Worm (Caenorhabditis elegans) whole organism, L2 larva: ENCODE data around the gene scl-12.

Experiments used
- C34F6.9 ChIP-seq: fragments of 150-350 bp; optimal IDR thresholded peaks from 2 replicates; lab custom pipeline; 2014; ENCODE audit warnings: missing biosample characterization, missing genetic modification characterization
- R02D3.7 ChIP-seq: fragments of 150-350 bp; optimal IDR thresholded peaks from 2 replicates; lab custom pipeline; 2014; ENCODE audit warnings: missing biosample characterization, missing genetic modification characterization
- Y55F3AM.14 ChIP-seq: fragments of 200-800 bp; sonication (Bioruptor generic); optimal IDR thresholded peaks from 2 replicates; lab custom pipeline; 2018; ENCODE audit warnings: mild to moderate bottlenecking, missing genetic modification characterization, missing compliant biosample characterization
- aly-2 ChIP-seq: fragments of 150-350 bp; optimal IDR thresholded peaks from 2 replicates; lab custom pipeline; 2014; ENCODE audit warnings: missing biosample characterization, missing genetic modification characterization
- ama-1 ChIP-seq: fragments of 150-350 bp; optimal IDR thresholded peaks from 2 replicates; lab custom pipeline; 2018; ENCODE audit warnings: inconsistent platforms
- blmp-1 ChIP-seq: sonication (generic microtip); optimal IDR thresholded peaks from 2 replicates; lab custom pipeline; 2017; ENCODE audit warnings: missing genetic modification characterization, mild to moderate bottlenecking, missing compliant biosample characterization, antibody characterized with exemption, moderate library complexity; ENCODE audit not compliant: insufficient read depth
- ceh-16 ChIP-seq: fragments of 150-350 bp; optimal IDR thresholded peaks from 2 replicates; lab custom pipeline; 2014; ENCODE audit warnings: missing biosample characterization, missing genetic modification characterization
- ceh-82 ChIP-seq: fragments of 150-350 bp; optimal IDR thresholded peaks from 2 replicates; lab custom pipeline; 2014; ENCODE audit warnings: missing biosample characterization, missing genetic modification characterization
- crh-2 ChIP-seq: sonication (generic microtip); optimal IDR thresholded peaks from 2 replicates; lab custom pipeline; 2017; ENCODE audit warnings: missing biosample characterization, missing genetic modification characterization
- dmd-4 ChIP-seq: sonication (generic microtip); optimal IDR thresholded peaks from 2 replicates; lab custom pipeline; 2017; ENCODE audit warnings: missing biosample characterization, missing genetic modification characterization
- egl-27 ChIP-seq: sonication (generic microtip); optimal IDR thresholded peaks from 3 replicates; lab custom pipeline; 2017; ENCODE audit warnings: missing biosample characterization, missing genetic modification reagents, missing genetic modification characterization
- elt-1 ChIP-seq: fragments of 150-350 bp; optimal IDR thresholded peaks from 2 replicates; lab custom pipeline; 2014; ENCODE audit warnings: missing biosample characterization, missing genetic modification characterization
- fos-1 ChIP-seq: fragments of 150-350 bp; optimal IDR thresholded peaks from 2 replicates; lab custom pipeline; 2014; ENCODE audit warnings: missing biosample characterization, missing genetic modification characterization
- lin-13 ChIP-seq: fragments of 150-350 bp; optimal IDR thresholded peaks from 2 replicates; lab custom pipeline; 2014; ENCODE audit warnings: missing biosample characterization, missing genetic modification reagents, missing genetic modification characterization
- lsy-2 ChIP-seq, 2 experiments: fragments of 150-350 bp in 1 of 2; sonication (generic microtip) in 1 of 2; optimal IDR thresholded peaks; 2 replicates each; lab custom pipeline; 2014 to 2017; ENCODE audit warnings: missing biosample characterization in 2 of 2, missing genetic modification characterization in 2 of 2
- mab-5 ChIP-seq: fragments of 150-350 bp; optimal IDR thresholded peaks from 2 replicates; lab custom pipeline; 2014; ENCODE audit warnings: missing biosample characterization, missing genetic modification characterization
- mbf-1 ChIP-seq: sonication (generic microtip); optimal IDR thresholded peaks from 2 replicates; lab custom pipeline; 2017; ENCODE audit warnings: missing biosample characterization, missing genetic modification characterization
- mdl-1 ChIP-seq, 2 experiments: fragments of 150-350 bp in 1 of 2; sonication (generic microtip) in 1 of 2; optimal IDR thresholded peaks; 2 replicates each; lab custom pipeline; 2017; ENCODE audit warnings: missing biosample characterization in 2 of 2, missing genetic modification characterization in 2 of 2
- nhr-10 ChIP-seq: sonication (generic microtip); optimal IDR thresholded peaks from 2 replicates; lab custom pipeline; 2017; ENCODE audit warnings: missing biosample characterization, missing genetic modification characterization
- nhr-11 ChIP-seq: fragments of 150-350 bp; optimal IDR thresholded peaks from 2 replicates; lab custom pipeline; 2014; ENCODE audit warnings: missing biosample characterization, missing genetic modification characterization
- nhr-12 ChIP-seq: fragments of 150-350 bp; optimal IDR thresholded peaks from 2 replicates; lab custom pipeline; 2014; ENCODE audit warnings: missing biosample characterization, missing genetic modification characterization
- nhr-21 ChIP-seq: fragments of 150-350 bp; optimal IDR thresholded peaks from 2 replicates; lab custom pipeline; 2014; ENCODE audit warnings: missing biosample characterization, missing genetic modification characterization
- nhr-23 ChIP-seq: fragments of 150-350 bp; optimal IDR thresholded peaks from 2 replicates; lab custom pipeline; 2014; ENCODE audit warnings: missing biosample characterization, missing genetic modification reagents, missing genetic modification characterization
- nhr-237 ChIP-seq: fragments of 150-350 bp; optimal IDR thresholded peaks from 2 replicates; lab custom pipeline; 2014; ENCODE audit warnings: missing biosample characterization, missing genetic modification characterization
- nhr-6 ChIP-seq: fragments of 150-350 bp; optimal IDR thresholded peaks from 2 replicates; lab custom pipeline; 2014; ENCODE audit warnings: missing biosample characterization, missing genetic modification characterization
- peb-1 ChIP-seq: fragments of 150-350 bp; optimal IDR thresholded peaks from 2 replicates; lab custom pipeline; 2014; ENCODE audit warnings: missing biosample characterization, missing genetic modification characterization
- sem-4 ChIP-seq: fragments of 150-350 bp; optimal IDR thresholded peaks from 2 replicates; lab custom pipeline; 2014; ENCODE audit warnings: missing biosample characterization, missing genetic modification reagents, missing genetic modification characterization
- skn-1 ChIP-seq: sonication (generic microtip); optimal IDR thresholded peaks from 2 replicates; lab custom pipeline; 2017; ENCODE audit warnings: missing biosample characterization, missing genetic modification characterization
- sma-9 ChIP-seq, 2 experiments: fragments of 150-350 bp in 1 of 2; sonication (generic microtip) in 1 of 2; optimal IDR thresholded peaks; 2 replicates each; lab custom pipeline; 2014 to 2016; ENCODE audit warnings: missing genetic modification characterization in 2 of 2, mild to moderate bottlenecking in 1 of 2, missing biosample characterization in 1 of 2, missing compliant biosample characterization in 1 of 2, missing genetic modification reagents in 1 of 2, moderate library complexity in 1 of 2
- snpc-4 ChIP-seq: fragments of 150-350 bp; optimal IDR thresholded peaks from 2 replicates; lab custom pipeline; 2014; ENCODE audit warnings: missing biosample characterization, missing genetic modification characterization
- unc-55 ChIP-seq: fragments of 150-350 bp; sonication (generic microtip); optimal IDR thresholded peaks from 3 replicates; lab custom pipeline; 2014; ENCODE audit warnings: missing biosample characterization, missing genetic modification reagents, missing genetic modification characterization
- zag-1 ChIP-seq: fragments of 150-350 bp; optimal IDR thresholded peaks from 2 replicates; lab custom pipeline; 2014; ENCODE audit warnings: missing biosample characterization, missing genetic modification characterization
- ztf-1 ChIP-seq: fragments of 200-800 bp; sonication (Bioruptor generic); conservative IDR thresholded peaks from 2 replicates; pipeline ENCODE4 v1.3.6; 2022; ENCODE audit warnings: missing genetic modification characterization, missing compliant biosample characterization
- ztf-11 ChIP-seq: sonication (generic microtip); optimal IDR thresholded peaks from 2 replicates; lab custom pipeline; 2017; ENCODE audit warnings: missing biosample characterization, missing genetic modification characterization

Gene scl-12

ce11 chrV:3855916-3856315 is 43.5 kb downstream of the scl-12 start:
- TF ChIP-seq sma-9 (GFP tag; optimal IDR thresholded peaks at IDR 0.05; lab: Kevin White, UChicago) (peak; percentile 66), sma-9 (tag; optimal IDR thresholded peaks at IDR 0.05; lab: Kevin White, UChicago) (no peak), nhr-12 (tag; lab: Kevin White, UChicago) (no peak), nhr-21 (tag; lab: Kevin White, UChicago) (peak; percentile 65), nhr-23 (no peak), ztf-1 (GFP tag; lab: Robert Waterston, UW) (no peak)

- no peak for TF ChIP-seq lsy-2 (tag; optimal IDR thresholded peaks at IDR 0.05; lab: Kevin White, UChicago)
- no peak for TF ChIP-seq elt-1 (tag; lab: Kevin White, UChicago)
- no peak for TF ChIP-seq snpc-4 (tag; lab: Kevin White, UChicago)
- TF ChIP-seq peb-1 (tag; lab: Kevin White, UChicago) = no peak
- no peak for TF ChIP-seq nhr-12 (tag; lab: Kevin White, UChicago)
- TF ChIP-seq ztf-1 (GFP tag; lab: Robert Waterston, UW) = no peak
- TF ChIP-seq nhr-10 (tag; lab: Kevin White, UChicago) = no peak
- no peak for TF ChIP-seq sem-4 (tag; lab: Kevin White, UChicago)
These were observed 45.4 kb downstream of the scl-12 start, which contains the start of gene nhr-188 for ce11 chrV:3857778-3858177. nhr-188 (minus strand) TSS chrV:3857861.

- TF ChIP-seq dmd-4 (tag; lab: Kevin White, UChicago) (no peak), ztf-11 (no peak), nhr-11 (tag; lab: Kevin White, UChicago) (no peak), crh-2 (tag; lab: Kevin White, UChicago) (no peak), ceh-82 (tag; lab: Kevin White, UChicago) (no peak), peb-1 (tag; lab: Kevin White, UChicago) (no peak), nhr-12 (tag; lab: Kevin White, UChicago) (no peak), egl-27 (tag; lab: Kevin White, UChicago) (no peak), nhr-6 (tag; lab: Kevin White, UChicago) (no peak), nhr-237 (tag; lab: Kevin White, UChicago) (no peak), unc-55 (GFP tag; lab: Kevin White, UChicago) (no peak), sem-4 (tag; lab: Kevin White, UChicago) (no peak), elt-1 (tag; lab: Kevin White, UChicago) (no peak), mdl-1 (tag; optimal IDR thresholded peaks at IDR 0.05; lab: Kevin White, UChicago) (no peak), C34F6.9 (tag; lab: Kevin White, UChicago) (no peak), lin-13 (GFP tag; lab: Kevin White, UChicago) (no peak), mab-5 (tag; lab: Kevin White, UChicago) (no peak), fos-1 (no peak), blmp-1 (tag; lab: Kevin White, UChicago) (no peak), mbf-1 (tag; lab: Kevin White, UChicago) (no peak)
- TF ChIP-seq, all 48 proteins: peak for 0
These were observed 47.7 kb downstream of the scl-12 start, which contains the start of gene nhr-189 for ce11 chrV:3860123-3860522. nhr-189 (minus strand) TSS chrV:3860243.

- TF ChIP-seq ama-1 (lab: Kevin White, UChicago) (no peak), fos-1 (no peak), zag-1 (no peak), lin-13 (GFP tag; lab: Kevin White, UChicago) (no peak), skn-1 (no peak), ceh-16 (no peak), unc-55 (GFP tag; lab: Kevin White, UChicago) (no peak), mdl-1 (tag; optimal IDR thresholded peaks at IDR 0.05; lab: Kevin White, UChicago) (no peak), peb-1 (tag; lab: Kevin White, UChicago) (no peak), aly-2 (tag; lab: Kevin White, UChicago) (no peak), Y55F3AM.14 (no peak), R02D3.7 (tag; lab: Kevin White, UChicago) (no peak)
These were observed 50.5 kb downstream of the scl-12 start, which contains the start of gene nhr-187 for ce11 chrV:3862851-3863250. nhr-187 (minus strand) TSS chrV:3862951.
